Worm (Caenorhabditis elegans): ENCODE data around the gene K04D7.6.

DNA sequence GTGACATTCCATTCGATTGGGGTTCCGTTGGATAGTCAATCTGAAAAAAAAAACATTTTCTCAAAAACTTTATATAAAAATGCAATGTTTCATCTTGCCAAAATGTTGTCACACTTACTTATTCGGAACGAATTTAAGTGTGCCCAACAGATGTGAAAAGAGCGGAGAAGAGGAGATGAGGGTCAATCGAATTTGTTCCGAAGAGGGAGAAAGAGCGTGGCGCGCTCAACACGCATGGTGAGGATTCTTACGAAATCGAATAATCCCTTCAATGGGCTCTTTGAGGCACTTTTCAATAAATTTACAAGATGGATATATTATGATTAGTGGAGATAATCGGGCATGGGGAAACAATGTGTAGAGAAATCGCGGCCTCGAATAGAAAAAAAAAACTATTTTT is 35.3 kb downstream of the K04D7.6 start:
- TF ChIP-seq cog-1 (tag; optimal IDR thresholded peaks at IDR 0.05), result no peak
- TF ChIP-seq ztf-29 (GFP tag; IDR thresholded peaks at IDR 0.05), result no peak
- no peak for TF ChIP-seq med-1 (GFP tag; optimal IDR thresholded peaks at IDR 0.05; ENCODE audit: insufficient read depth)
- TF ChIP-seq tab-1 (GFP tag; IDR thresholded peaks at IDR 0.05), result no peak

Data from whole organism, midembryonic.